Worm (Caenorhabditis elegans) whole organism, midembryonic: ENCODE data around the gene hecw-1.

Experiments used
- T22C8.4 ChIP-seq: fragments of 200-800 bp; sonication (Bioruptor generic); IDR thresholded peaks from 2 replicates; pipeline ENCODE4 v1.3.6; 2022; ENCODE audit warnings: missing genetic modification characterization, missing compliant biosample characterization
- cog-1 ChIP-seq: sonication (generic microtip); optimal IDR thresholded peaks from 2 replicates; lab custom pipeline; 2016; ENCODE audit warnings: missing genetic modification characterization, missing compliant biosample characterization
- flt-1 ChIP-seq: fragments of 200-800 bp; sonication (Bioruptor generic); IDR thresholded peaks from 2 replicates; pipeline ENCODE4 v1.3.6; 2022; ENCODE audit warnings: missing genetic modification characterization, missing compliant biosample characterization
- klf-2 ChIP-seq: fragments of 200-800 bp; sonication (Bioruptor generic); conservative IDR thresholded peaks from 2 replicates; pipeline ENCODE4 v1.3.6; 2022; ENCODE audit warnings: missing genetic modification reagents, missing genetic modification characterization, missing compliant biosample characterization
- med-1 ChIP-seq: sonication (generic microtip); optimal IDR thresholded peaks from 2 replicates; lab custom pipeline; 2017; ENCODE audit warnings: missing genetic modification characterization, mild to moderate bottlenecking, missing compliant biosample characterization, antibody characterized with exemption, missing genetic modification reagents; ENCODE audit not compliant: insufficient read depth
- ref-1 ChIP-seq: fragments of 200-800 bp; sonication (Bioruptor generic); conservative IDR thresholded peaks from 2 replicates; pipeline ENCODE4 v1.3.6; 2022; ENCODE audit warnings: missing genetic modification reagents, missing genetic modification characterization, missing compliant biosample characterization
- tab-1 ChIP-seq: fragments of 200-800 bp; sonication (Bioruptor generic); IDR thresholded peaks from 2 replicates; pipeline ENCODE4 v1.3.6; 2022; ENCODE audit warnings: missing genetic modification characterization, missing compliant biosample characterization
- ztf-23 ChIP-seq: fragments of 200-800 bp; sonication (Bioruptor generic); IDR thresholded peaks from 2 replicates; pipeline ENCODE4 v1.3.6; 2022; ENCODE audit warnings: missing genetic modification reagents, missing genetic modification characterization, missing compliant biosample characterization

DNA sequence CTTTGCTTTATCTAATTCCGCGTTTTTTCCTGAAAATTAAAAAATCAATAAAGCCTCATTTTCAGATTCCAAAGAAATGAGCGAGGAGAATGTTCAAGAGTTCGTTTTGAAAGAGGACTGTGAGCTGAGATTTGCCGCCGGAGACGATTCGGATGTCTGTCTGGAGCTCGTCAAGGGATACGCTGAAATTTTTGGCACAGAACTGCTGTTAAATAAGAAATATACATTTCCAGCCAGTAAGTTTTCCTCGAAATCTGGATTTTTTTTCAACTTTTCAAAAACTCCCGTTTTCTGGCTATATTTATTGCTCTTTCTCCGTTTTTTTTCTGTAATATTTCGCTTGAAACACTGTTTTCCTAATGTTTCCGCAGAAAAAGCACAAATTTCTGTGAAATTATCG is 7.9 kb upstream of the hecw-1 start, which contains the start of gene clpf-1:
- TF ChIP-seq cog-1 (tag; lab: Kevin White, UChicago) (no peak), ref-1 (GFP tag; lab: Robert Waterston, UW) (no peak), T22C8.4 (GFP tag; lab: Robert Waterston, UW) (no peak), med-1 (GFP tag; lab: Kevin White, UChicago) (no peak), ztf-23 (no peak), flt-1 (GFP tag; lab: Robert Waterston, UW) (no peak), tab-1 (GFP tag; lab: Robert Waterston, UW) (no peak), klf-2 (GFP tag; lab: Robert Waterston, UW) (no peak)
